Fruit fly (Drosophila melanogaster) whole organism, embryonic: ENCODE results near the gene Ns4.
A peak's percentile ranks its signal among the peaks of the same experiment; 100 is the strongest.

Source experiments
- CG10462 ChIP-seq: fragments of 200-800 bp; sonication (Bioruptor generic); optimal IDR thresholded peaks from 2 replicates; lab custom pipeline; 2016; ENCODE audit warnings: missing biosample characterization, missing genetic modification characterization
- CG10565 ChIP-seq: fragments of 200-800 bp; sonication (Bioruptor generic); optimal IDR thresholded peaks from 3 replicates; lab custom pipeline; 2016; ENCODE audit warnings: missing biosample characterization, mild to moderate bottlenecking, missing genetic modification characterization
- CG11504 ChIP-seq: fragments of 200-800 bp; sonication (Bioruptor generic); optimal IDR thresholded peaks from 3 replicates; lab custom pipeline; 2019; ENCODE audit warnings: missing biosample characterization, mild to moderate bottlenecking, missing genetic modification characterization, moderate library complexity
- CG11723 ChIP-seq: fragments of 200-800 bp; sonication (Bioruptor generic); optimal IDR thresholded peaks from 2 replicates; lab custom pipeline; 2017; ENCODE audit warnings: missing biosample characterization, mild to moderate bottlenecking, missing genetic modification characterization
- CG1233 ChIP-seq: fragments of 200-800 bp; sonication (Bioruptor generic); optimal IDR thresholded peaks from 4 replicates; lab custom pipeline; 2018; ENCODE audit warnings: missing biosample characterization, mild to moderate bottlenecking, missing genetic modification characterization
- CG13296 ChIP-seq: fragments of 200-800 bp; sonication (Bioruptor generic); optimal IDR thresholded peaks from 3 replicates; lab custom pipeline; 2018; ENCODE audit warnings: missing biosample characterization, mild to moderate bottlenecking, missing genetic modification characterization
- CG14441 ChIP-seq: fragments of 200-800 bp; sonication (Bioruptor generic); IDR thresholded peaks from 2 replicates; pipeline ENCODE4 v1.3.6; 2022; ENCODE audit warnings: missing biosample characterization, missing genetic modification characterization
- CG14965 ChIP-seq: fragments of 200-800 bp; sonication (Bioruptor generic); optimal IDR thresholded peaks from 2 replicates; lab custom pipeline; 2016; ENCODE audit warnings: missing biosample characterization, missing genetic modification characterization, borderline replicate concordance
- CG3065 ChIP-seq: fragments of 200-800 bp; sonication (Bioruptor generic); optimal IDR thresholded peaks from 2 replicates; lab custom pipeline; 2016; ENCODE audit warnings: missing biosample characterization, missing genetic modification characterization
- CG4328 ChIP-seq: fragments of 200-800 bp; sonication (Bioruptor generic); optimal IDR thresholded peaks from 3 replicates; lab custom pipeline; 2017; ENCODE audit warnings: missing biosample characterization, missing genetic modification reagents, missing genetic modification characterization
- CG6254 ChIP-seq: fragments of 200-800 bp; sonication (Bioruptor generic); optimal IDR thresholded peaks from 3 replicates; lab custom pipeline; 2017; ENCODE audit warnings: mild to moderate bottlenecking, missing biosample characterization, missing genetic modification reagents, missing genetic modification characterization
- CG6689 ChIP-seq: fragments of 200-800 bp; sonication (Bioruptor generic); IDR thresholded peaks from 2 replicates; pipeline ENCODE4 v1.3.6; 2022; ENCODE audit warnings: missing biosample characterization, missing genetic modification characterization
- CG6813 ChIP-seq: fragments of 200-800 bp; sonication (Bioruptor generic); optimal IDR thresholded peaks from 2 replicates; lab custom pipeline; 2017; ENCODE audit warnings: missing biosample characterization, missing genetic modification characterization, mild to moderate bottlenecking, moderate library complexity, missing genetic modification reagents
- CG9876 ChIP-seq: fragments of 200-800 bp; sonication (Bioruptor generic); optimal IDR thresholded peaks from 2 replicates; lab custom pipeline; 2016; ENCODE audit warnings: missing biosample characterization, missing genetic modification characterization
- Camta ChIP-seq: fragments of 200-800 bp; sonication (Bioruptor generic); optimal IDR thresholded peaks from 2 replicates; lab custom pipeline; 2016; ENCODE audit warnings: missing biosample characterization, missing genetic modification characterization
- D ChIP-seq, 2 experiments: fragments of 200-800 bp in 1 of 2; fragments of >200 bp in 1 of 2; sonication (Bioruptor generic) in 1 of 2; optimal IDR thresholded peaks; 2 replicates in 1 of 2; 3 replicates in 1 of 2; lab custom pipeline; 2017; ENCODE audit warnings: mild to moderate bottlenecking in 1 of 2, missing biosample characterization in 1 of 2, missing genetic modification characterization in 1 of 2, missing genetic modification reagents in 1 of 2
- Dref ChIP-seq: fragments of 200-800 bp; sonication (Bioruptor generic); IDR thresholded peaks from 2 replicates; pipeline ENCODE4 v1.3.6; 2022; ENCODE audit warnings: missing biosample characterization, missing genetic modification characterization
- Gug ChIP-seq: fragments of 200-800 bp; sonication (Bioruptor generic); IDR thresholded peaks from 4 replicates; pipeline ENCODE4 v1.3.6; 2022; ENCODE audit warnings: missing biosample characterization, missing genetic modification characterization
- MBD-R2 ChIP-seq: fragments of 200-800 bp; sonication (Bioruptor generic); IDR thresholded peaks from 2 replicates; pipeline ENCODE4 v1.3.6; 2022; ENCODE audit warnings: missing biosample characterization, missing genetic modification characterization
- Meics ChIP-seq: fragments of 200-800 bp; sonication (Bioruptor generic); optimal IDR thresholded peaks from 2 replicates; lab custom pipeline; 2017; ENCODE audit warnings: missing biosample characterization, mild to moderate bottlenecking, missing genetic modification characterization
- Mes4 ChIP-seq: fragments of 200-800 bp; sonication (Bioruptor generic); optimal IDR thresholded peaks from 2 replicates; lab custom pipeline; 2016; ENCODE audit warnings: missing biosample characterization, missing genetic modification characterization
- PHDP ChIP-seq: fragments of 200-800 bp; sonication (Bioruptor generic); optimal IDR thresholded peaks from 3 replicates; lab custom pipeline; 2018; ENCODE audit warnings: missing biosample characterization, mild to moderate bottlenecking, missing genetic modification characterization, moderate library complexity
- Pdp1 ChIP-seq, 2 experiments: fragments of 200-800 bp; sonication (Bioruptor generic); optimal IDR thresholded peaks; 3 replicates each; lab custom pipeline; 2016; ENCODE audit warnings: missing biosample characterization in 2 of 2, missing genetic modification characterization in 2 of 2, mild to moderate bottlenecking in 1 of 2, moderate library complexity in 1 of 2
- Ptx1 ChIP-seq: fragments of 200-800 bp; sonication (Bioruptor generic); IDR thresholded peaks from 2 replicates; pipeline ENCODE4 v1.3.6; 2022; ENCODE audit warnings: missing biosample characterization, missing genetic modification characterization
- Scr ChIP-seq: fragments of 200-800 bp; sonication (Bioruptor generic); IDR thresholded peaks from 2 replicates; pipeline ENCODE4 v1.3.6; 2022; ENCODE audit warnings: missing biosample characterization, missing genetic modification characterization; ENCODE audit not compliant: partially characterized antibody
- Stat92E ChIP-seq, 3 experiments: fragments of >200 bp in 2 of 3; fragments of 200-800 bp in 1 of 3; sonication (Bioruptor generic) in 1 of 3; optimal IDR thresholded peaks; 2 replicates each; lab custom pipeline; 2017 to 2019; ENCODE audit warnings: missing biosample characterization in 3 of 3, missing genetic modification characterization in 3 of 3, mild to moderate bottlenecking in 1 of 3, moderate library complexity in 1 of 3
- YL-1 ChIP-seq: fragments of 200-800 bp; sonication (Bioruptor generic); optimal IDR thresholded peaks from 3 replicates; lab custom pipeline; 2017; ENCODE audit warnings: missing biosample characterization, mild to moderate bottlenecking, missing genetic modification characterization
- ac ChIP-seq: fragments of 200-800 bp; sonication (Bioruptor generic); optimal IDR thresholded peaks from 3 replicates; lab custom pipeline; 2017; ENCODE audit warnings: missing biosample characterization, mild to moderate bottlenecking, missing genetic modification characterization
- bowl ChIP-seq: fragments of 200-800 bp; sonication (Bioruptor generic); IDR thresholded peaks from 2 replicates; pipeline ENCODE4 v1.3.6; 2022; ENCODE audit warnings: missing biosample characterization, missing genetic modification characterization
- chif ChIP-seq, 2 experiments: fragments of 200-800 bp; sonication (Bioruptor generic); optimal IDR thresholded peaks; 3 replicates each; lab custom pipeline; 2016; ENCODE audit warnings: missing biosample characterization in 2 of 2, missing genetic modification characterization in 2 of 2
- chn ChIP-seq: fragments of 200-800 bp; sonication (Bioruptor generic); optimal IDR thresholded peaks from 2 replicates; lab custom pipeline; 2016; ENCODE audit warnings: missing biosample characterization, missing genetic modification characterization
- hb ChIP-seq: fragments of 200-800 bp; sonication (Bioruptor generic); IDR thresholded peaks from 3 replicates; pipeline ENCODE4 v1.3.6; 2022; ENCODE audit warnings: missing biosample characterization, missing genetic modification characterization; ENCODE audit not compliant: partially characterized antibody
- inv ChIP-seq: fragments of 200-800 bp; sonication (Bioruptor generic); IDR thresholded peaks from 2 replicates; pipeline ENCODE4 v1.3.6; 2022; ENCODE audit warnings: missing biosample characterization, missing genetic modification characterization; ENCODE audit not compliant: partially characterized antibody
- ken ChIP-seq: fragments of 200-800 bp; sonication (Bioruptor generic); IDR thresholded peaks from 3 replicates; pipeline ENCODE4 v1.3.6; 2022; ENCODE audit warnings: missing biosample characterization, missing genetic modification characterization
- nom ChIP-seq: fragments of 200-800 bp; sonication (Bioruptor generic); optimal IDR thresholded peaks from 2 replicates; lab custom pipeline; 2017; ENCODE audit warnings: missing biosample characterization, missing genetic modification characterization, mild to moderate bottlenecking, moderate library complexity, missing genetic modification reagents
- oc ChIP-seq: fragments of 200-800 bp; sonication (Bioruptor generic); optimal IDR thresholded peaks from 2 replicates; lab custom pipeline; 2018; ENCODE audit warnings: missing biosample characterization, mild to moderate bottlenecking, missing genetic modification characterization, moderate library complexity
- org-1 ChIP-seq: fragments of 200-800 bp; sonication (Bioruptor generic); optimal IDR thresholded peaks from 2 replicates; lab custom pipeline; 2017; ENCODE audit warnings: missing biosample characterization, missing genetic modification characterization
- pho ChIP-seq: fragments of 200-800 bp; sonication (Bioruptor generic); optimal IDR thresholded peaks from 2 replicates; lab custom pipeline; 2016; ENCODE audit warnings: missing biosample characterization, missing genetic modification characterization
- pita ChIP-seq: fragments of 200-800 bp; sonication (Bioruptor generic); optimal IDR thresholded peaks from 2 replicates; lab custom pipeline; 2017; ENCODE audit warnings: missing biosample characterization, mild to moderate bottlenecking, missing genetic modification characterization
- pum ChIP-seq: fragments of 200-800 bp; sonication (Bioruptor generic); optimal IDR thresholded peaks from 2 replicates; lab custom pipeline; 2016; ENCODE audit warnings: missing biosample characterization, missing genetic modification characterization
- ro ChIP-seq: fragments of 200-800 bp; sonication (Bioruptor generic); IDR thresholded peaks from 2 replicates; pipeline ENCODE4 v1.3.6; 2022; ENCODE audit warnings: missing biosample characterization, missing genetic modification characterization
- scrt ChIP-seq: fragments of 200-800 bp; sonication (Bioruptor generic); optimal IDR thresholded peaks from 2 replicates; lab custom pipeline; 2018; ENCODE audit warnings: missing biosample characterization, mild to moderate bottlenecking, missing genetic modification characterization, moderate library complexity
- sim ChIP-seq: fragments of 200-800 bp; sonication (Bioruptor generic); IDR thresholded peaks from 2 replicates; pipeline ENCODE4 v1.3.6; 2022; ENCODE audit warnings: missing biosample characterization, missing genetic modification characterization
- sima ChIP-seq: fragments of 200-800 bp; sonication (Bioruptor generic); optimal IDR thresholded peaks from 2 replicates; lab custom pipeline; 2016; ENCODE audit warnings: missing biosample characterization, missing genetic modification characterization
- sisA ChIP-seq: fragments of 200-800 bp; sonication (Bioruptor generic); IDR thresholded peaks from 2 replicates; pipeline ENCODE4 v1.3.6; 2022; ENCODE audit warnings: missing biosample characterization, missing genetic modification characterization
- so ChIP-seq: fragments of 200-800 bp; sonication (Bioruptor generic); IDR thresholded peaks from 3 replicates; pipeline ENCODE4 v1.3.6; 2022; ENCODE audit warnings: missing biosample characterization, missing genetic modification characterization
- sr ChIP-seq: fragments of 200-800 bp; sonication (Bioruptor generic); IDR thresholded peaks from 3 replicates; pipeline ENCODE4 v1.3.6; 2022; ENCODE audit warnings: missing biosample characterization, missing genetic modification characterization
- stwl ChIP-seq: fragments of 200-800 bp; sonication (Bioruptor generic); optimal IDR thresholded peaks from 3 replicates; lab custom pipeline; 2018; ENCODE audit warnings: missing biosample characterization, mild to moderate bottlenecking, missing genetic modification characterization, moderate library complexity
- toy ChIP-seq: fragments of 200-800 bp; sonication (Bioruptor generic); IDR thresholded peaks from 2 replicates; pipeline ENCODE4 v1.3.6; 2022; ENCODE audit warnings: missing biosample characterization, missing genetic modification characterization
- ttk ChIP-seq: fragments of 200-800 bp; sonication (Bioruptor generic); IDR thresholded peaks from 2 replicates; pipeline ENCODE4 v2.1.2; 2022; ENCODE audit warnings: missing biosample characterization, missing genetic modification characterization
- zfh1 ChIP-seq: fragments of 200-800 bp; sonication (Bioruptor generic); IDR thresholded peaks from 3 replicates; pipeline ENCODE4 v1.3.6; 2022; ENCODE audit warnings: missing biosample characterization, missing genetic modification characterization

Gene Ns4

DNA sequence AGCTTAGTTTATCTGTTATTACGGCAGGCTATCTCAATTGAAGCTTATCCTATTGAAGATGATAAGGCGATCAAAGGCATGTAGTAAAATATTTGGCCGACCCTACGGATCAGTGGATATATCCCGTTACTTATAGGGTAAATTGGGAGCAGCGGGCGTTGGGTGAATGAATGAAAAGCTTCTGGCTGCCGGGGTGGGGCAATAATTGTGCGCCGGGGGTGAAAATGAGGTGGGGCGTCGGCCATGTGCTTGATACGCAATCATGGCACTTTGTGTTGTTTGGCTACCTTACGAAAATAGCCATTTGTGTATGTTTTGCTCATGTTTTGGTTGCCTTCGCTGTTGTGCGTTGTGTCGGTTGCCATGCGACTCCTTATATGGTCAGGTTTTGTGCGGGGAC, 49.5 kb downstream of the Ns4 start (continued):
- no peak for TF ChIP-seq CG3065
- TF ChIP-seq bowl (GFP tag; lab: Robert Waterston, UW), result no peak
- no peak for TF ChIP-seq Stat92E (GFP tag; optimal IDR thresholded peaks at IDR 0.05; lab: Kevin White, UChicago)
- no peak for TF ChIP-seq CG13296 (GFP tag; lab: Kevin White, UChicago)
- TF ChIP-seq hb (GFP tag; lab: Robert Waterston, UW), result 0 out of 3 replicates have a peak, but pooled peaks have one; percentile 19
- 0 out of 3 replicates have a peak, but pooled peaks have one; percentile 22 for TF ChIP-seq so (GFP tag; lab: Robert Waterston, UW)
- TF ChIP-seq CG10565, result no peak
- no peak for TF ChIP-seq scrt (GFP tag; lab: Kevin White, UChicago)
- TF ChIP-seq MBD-R2, result 0 out of 2 replicates have a peak, but pooled peaks have one; percentile 14
- TF ChIP-seq oc, result no peak
- no peak for TF ChIP-seq CG11504
- no peak for TF ChIP-seq Pdp1 (GFP tag; optimal IDR thresholded peaks at IDR 0.05; lab: Kevin White, UChicago)
- TF ChIP-seq sima (GFP tag; lab: Kevin White, UChicago), result no peak
- no peak for TF ChIP-seq CG4328 (GFP tag; lab: Kevin White, UChicago)
- TF ChIP-seq ttk (GFP tag; lab: Robert Waterston, UW), result no peak
- TF ChIP-seq Meics (GFP tag; lab: Kevin White, UChicago), result no peak
- TF ChIP-seq stwl (tag; lab: Kevin White, UChicago), result no peak
- TF ChIP-seq pita, result no peak
- TF ChIP-seq toy (GFP tag; lab: Robert Waterston, UW), result no peak
- no peak for TF ChIP-seq sisA
- no peak for TF ChIP-seq D (optimal IDR thresholded peaks at IDR 0.05; lab: Kevin White, UChicago)
- TF ChIP-seq D (GFP tag; optimal IDR thresholded peaks at IDR 0.05; lab: Kevin White, UChicago), result no peak
- TF ChIP-seq Gug (GFP tag; lab: Robert Waterston, UW), result no peak
- TF ChIP-seq PHDP, result no peak
- no peak for TF ChIP-seq CG1233 (GFP tag; lab: Kevin White, UChicago)
- TF ChIP-seq Mes4 (GFP tag; lab: Kevin White, UChicago), result no peak
- no peak for TF ChIP-seq sim
- peak; percentile 65 for TF ChIP-seq CG6689 (GFP tag; lab: Robert Waterston, UW)
- no peak for TF ChIP-seq CG10462
- TF ChIP-seq Dref (GFP tag; lab: Robert Waterston, UW), result no peak
- TF ChIP-seq CG14965, result no peak
- TF ChIP-seq CG6813 (GFP tag; lab: Kevin White, UChicago), result no peak
- TF ChIP-seq sr (GFP tag; lab: Robert Waterston, UW), result no peak
- TF ChIP-seq CG9876 (GFP tag; lab: Kevin White, UChicago), result no peak
- no peak for TF ChIP-seq Camta (GFP tag; lab: Kevin White, UChicago)
- peak; percentile 7; the same call in 1 of the 2 replicates for TF ChIP-seq Ptx1 (GFP tag; lab: Robert Waterston, UW)
- no peak for TF ChIP-seq inv
- TF ChIP-seq zfh1 (GFP tag; lab: Robert Waterston, UW), result no peak
- no peak for TF ChIP-seq Scr (GFP tag; lab: Robert Waterston, UW)
- TF ChIP-seq chn (GFP tag; lab: Kevin White, UChicago), result no peak
- no peak for TF ChIP-seq pho
- no peak for TF ChIP-seq ac (GFP tag; lab: Kevin White, UChicago)
- TF ChIP-seq ken (GFP tag; lab: Robert Waterston, UW), result no peak
- TF ChIP-seq CG6254 (GFP tag; lab: Kevin White, UChicago), result no peak
- TF ChIP-seq CG11723, result no peak
- no peak for TF ChIP-seq chif (GFP tag; optimal IDR thresholded peaks at IDR 0.05; lab: Kevin White, UChicago)
- no peak for TF ChIP-seq org-1 (GFP tag; lab: Kevin White, UChicago)
- no peak for TF ChIP-seq nom (GFP tag; lab: Kevin White, UChicago)
- TF ChIP-seq ro (GFP tag; lab: Robert Waterston, UW), result no peak
- TF ChIP-seq CG14441 (GFP tag; lab: Robert Waterston, UW), result no peak; the same call in 1 of the 2 replicates
- TF ChIP-seq pum (GFP tag; lab: Kevin White, UChicago), result no peak
- TF ChIP-seq YL-1 (GFP tag; lab: Kevin White, UChicago), result no peak
